Fruit fly (Drosophila melanogaster) whole organism, prepupa: ENCODE measurements around the gene Polr3I.

Source experiments
- Blimp-1 ChIP-seq: fragments of 200-800 bp; sonication (Bioruptor generic); optimal IDR thresholded peaks from 3 replicates; lab custom pipeline; 2017; ENCODE audit warnings: missing biosample characterization, missing genetic modification characterization, mild to moderate bottlenecking, moderate library complexity, missing genetic modification reagents
- CG6808 ChIP-seq: fragments of 200-800 bp; sonication (Bioruptor generic); optimal IDR thresholded peaks from 3 replicates; lab custom pipeline; 2017; ENCODE audit warnings: missing biosample characterization, missing genetic modification characterization, mild to moderate bottlenecking, moderate library complexity, missing genetic modification reagents
- CG7368 ChIP-seq: fragments of 200-800 bp; sonication (Bioruptor generic); optimal IDR thresholded peaks from 3 replicates; lab custom pipeline; 2016; ENCODE audit warnings: missing biosample characterization, missing genetic modification characterization
- Eip78C ChIP-seq: fragments of 200-800 bp; sonication (Bioruptor generic); peaks from one replicate; lab custom pipeline; 2016; ENCODE audit warnings: missing biosample characterization, missing genetic modification characterization
- Ets96B ChIP-seq: fragments of 200-800 bp; optimal IDR thresholded peaks from 2 replicates; lab custom pipeline; 2019; ENCODE audit warnings: missing biosample characterization, mild to moderate bottlenecking, missing genetic modification characterization, moderate library complexity
- Smox ChIP-seq: fragments of 200-800 bp; sonication (Bioruptor generic); optimal IDR thresholded peaks from 3 replicates; lab custom pipeline; 2016; ENCODE audit warnings: missing biosample characterization, missing genetic modification characterization
- Sox14 ChIP-seq: fragments of 200-800 bp; sonication (Bioruptor generic); optimal IDR thresholded peaks from 3 replicates; lab custom pipeline; 2016; ENCODE audit warnings: missing biosample characterization, missing genetic modification characterization
- Sox15 ChIP-seq: fragments of 200-800 bp; sonication (Bioruptor generic); optimal IDR thresholded peaks from 3 replicates; lab custom pipeline; 2016; ENCODE audit warnings: missing biosample characterization, missing genetic modification characterization
- achi ChIP-seq: fragments of 200-800 bp; sonication (Bioruptor generic); optimal IDR thresholded peaks from 3 replicates; lab custom pipeline; 2016; ENCODE audit warnings: missing biosample characterization, missing genetic modification characterization
- acj6 ChIP-seq: fragments of 200-800 bp; sonication (Bioruptor generic); optimal IDR thresholded peaks from 3 replicates; lab custom pipeline; 2016; ENCODE audit warnings: missing biosample characterization, missing genetic modification characterization
- fd59A ChIP-seq: fragments of 200-800 bp; sonication (Bioruptor generic); optimal IDR thresholded peaks from 2 replicates; lab custom pipeline; 2017; ENCODE audit warnings: missing biosample characterization, mild to moderate bottlenecking, missing genetic modification characterization, missing genetic modification reagents
- lz ChIP-seq: fragments of 200-800 bp; sonication (Bioruptor generic); optimal IDR thresholded peaks from 3 replicates; lab custom pipeline; 2016; ENCODE audit warnings: missing biosample characterization, missing genetic modification characterization
- salr ChIP-seq, 2 experiments: fragments of 200-800 bp; sonication (Bioruptor generic); optimal IDR thresholded peaks; 3 replicates each; lab custom pipeline; 2016 to 2018; ENCODE audit warnings: missing biosample characterization in 2 of 2, missing genetic modification characterization in 2 of 2, mild to moderate bottlenecking in 1 of 2

DNA sequence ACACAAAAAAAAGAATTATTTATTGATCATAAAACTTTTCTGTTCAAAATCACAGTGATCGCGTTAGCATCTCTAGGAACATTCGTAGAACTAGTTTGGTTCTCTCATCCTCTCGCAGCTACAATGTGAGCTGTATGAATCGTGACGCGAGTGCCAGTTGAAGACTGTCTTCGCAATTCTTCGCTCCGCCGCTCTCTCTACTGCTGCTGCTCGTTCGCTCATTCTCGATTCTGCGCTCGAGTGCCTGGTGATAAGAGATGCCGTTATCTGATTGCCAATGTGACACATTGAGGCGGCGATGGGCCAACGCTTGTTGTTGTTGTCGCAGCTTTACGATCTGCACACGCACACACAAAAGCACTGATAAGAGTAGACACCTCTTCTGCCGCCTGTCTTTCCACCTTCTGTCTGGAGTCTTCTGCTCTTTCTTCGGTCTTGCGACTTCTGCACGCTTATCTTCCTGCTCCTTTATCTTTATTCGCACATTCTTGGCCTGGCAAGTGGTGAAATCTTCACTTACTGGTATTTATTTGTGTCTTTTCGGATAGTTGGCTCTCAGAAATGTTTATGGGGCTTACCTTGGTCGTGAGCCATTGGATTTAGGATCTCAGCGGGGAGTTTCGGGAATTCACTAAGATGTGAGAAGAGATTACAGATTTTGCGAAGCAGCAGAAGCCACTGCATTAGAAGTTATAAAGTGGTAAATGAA lies 48.1 kb upstream of the Polr3I start:
- TF ChIP-seq salr (GFP tag; optimal IDR thresholded peaks at IDR 0.05; lab: Kevin White, UChicago) (no peak), Ets96B (tag; lab: Kevin White, UChicago) (no peak), fd59A (no peak), lz (GFP tag; lab: Kevin White, UChicago) (no peak), CG6808 (GFP tag; lab: Kevin White, UChicago) (no peak), Blimp-1 (no peak), acj6 (no peak), CG7368 (GFP tag; lab: Kevin White, UChicago) (no peak), Sox14 (no peak), Smox (no peak), Sox15 (GFP tag; lab: Kevin White, UChicago) (no peak), achi (no peak), Eip78C (GFP tag; lab: Kevin White, UChicago) (no peak)
